Fruit fly (Drosophila melanogaster) whole organism, wandering third instar larva: ENCODE results near the gene loj.

ENCODE experiments used
- Abd-B ChIP-seq: fragments of >200 bp; optimal IDR thresholded peaks from 2 replicates; lab custom pipeline; 2017; ENCODE audit warnings: missing biosample characterization, missing genetic modification characterization
- CG9705 ChIP-seq: fragments of 200-800 bp; sonication (Bioruptor generic); optimal IDR thresholded peaks from 2 replicates; lab custom pipeline; 2018; ENCODE audit warnings: missing biosample characterization, mild to moderate bottlenecking, missing genetic modification characterization
- CrebA ChIP-seq: fragments of 200-800 bp; sonication (Bioruptor generic); optimal IDR thresholded peaks from 2 replicates; lab custom pipeline; 2016; ENCODE audit warnings: missing biosample characterization, mild to moderate bottlenecking, missing genetic modification characterization, borderline replicate concordance
- Dif ChIP-seq: fragments of 200-275, 200-300 bp; sonication (Bioruptor generic); optimal IDR thresholded peaks from 2 replicates; lab custom pipeline; 2018; ENCODE audit warnings: missing biosample characterization, missing genetic modification characterization; ENCODE audit not compliant: partially characterized antibody
- GATAd ChIP-seq: sonication (Bioruptor generic); optimal IDR thresholded peaks from 2 replicates; lab custom pipeline; 2016; ENCODE audit warnings: missing biosample characterization, missing genetic modification characterization
- Hnf4 ChIP-seq: fragments of 200-800 bp; sonication (Bioruptor generic); optimal IDR thresholded peaks from 2 replicates; lab custom pipeline; 2016; ENCODE audit warnings: missing biosample characterization, mild to moderate bottlenecking, missing genetic modification characterization
- Hr83 ChIP-seq: fragments of 200-300 bp; sonication (Bioruptor generic); optimal IDR thresholded peaks from 2 replicates; lab custom pipeline; 2016; ENCODE audit warnings: missing biosample characterization, mild to moderate bottlenecking, missing genetic modification characterization, moderate library complexity; ENCODE audit not compliant: poor library complexity, severe bottlenecking
- Mio ChIP-seq: sonication (Bioruptor generic); optimal IDR thresholded peaks from 2 replicates; lab custom pipeline; 2016; ENCODE audit warnings: missing biosample characterization, missing genetic modification characterization
- dl ChIP-seq, 2 experiments: fragments of 175-275, 200-275 bp in 1 of 2; fragments of 200-275 bp in 1 of 2; sonication (Bioruptor generic); optimal IDR thresholded peaks; lab custom pipeline; 2018; ENCODE audit warnings: mild to moderate bottlenecking in 2 of 2, missing biosample characterization in 2 of 2, missing genetic modification characterization in 2 of 2, moderate library complexity in 2 of 2; ENCODE audit not compliant: partially characterized antibody in 2 of 2, insufficient read depth in 1 of 2
- foxo ChIP-seq, 2 experiments: fragments of 200-800 bp; sonication (Bioruptor generic); optimal IDR thresholded peaks; 2 replicates in 1 of 2; 3 replicates in 1 of 2; lab custom pipeline; 2016 to 2017; ENCODE audit warnings: missing biosample characterization in 2 of 2, missing genetic modification characterization in 2 of 2
- fru ChIP-seq: fragments of 200-800 bp; sonication (Bioruptor generic); optimal IDR thresholded peaks from 3 replicates; lab custom pipeline; 2016; ENCODE audit warnings: missing biosample characterization, mild to moderate bottlenecking, missing genetic modification characterization
- pan ChIP-seq: fragments of >200 bp; optimal IDR thresholded peaks from 2 replicates; lab custom pipeline; 2017
- usp ChIP-seq: fragments of >200 bp; optimal IDR thresholded peaks from 2 replicates; lab custom pipeline; 2017; ENCODE audit warnings: missing biosample characterization, missing genetic modification characterization

- TF ChIP-seq CG9705 (GFP tag; lab: Kevin White, UChicago) (peak; percentile 32), Hr83 (GFP tag; lab: Kevin White, UChicago) (no peak), Abd-B (GFP tag; lab: Kevin White, UChicago) (no peak), Dif (GFP tag; lab: Kevin White, UChicago) (no peak), pan (lab: Kevin White, UChicago) (no peak), usp (GFP tag; lab: Kevin White, UChicago) (no peak), dl (GFP tag; optimal IDR thresholded peaks at IDR 0.05; lab: Kevin White, UChicago; ENCODE audit: insufficient read depth in 1 of 2, partially characterized antibody in 2 of 2) (no peak), foxo (GFP tag; optimal IDR thresholded peaks at IDR 0.05; lab: Kevin White, UChicago) (no peak), CrebA (GFP tag; lab: Kevin White, UChicago) (no peak), Hnf4 (GFP tag; lab: Kevin White, UChicago) (no peak), Mio (GFP tag; lab: Kevin White, UChicago) (no peak), fru (GFP tag; lab: Kevin White, UChicago) (peak; percentile 20), GATAd (no peak)
Observed at dm6 chr3L:6124616-6125408, 30.0 kb downstream of the loj start.
